Worm (Caenorhabditis elegans): Measurements from ENCODE around the gene Y47D7A.3.

- no peak for TF ChIP-seq set-16 (GFP tag; IDR thresholded peaks at IDR 0.05)
- no peak for TF ChIP-seq vab-7 (GFP tag; IDR thresholded peaks at IDR 0.05)
- TF ChIP-seq fkh-10 (GFP tag; optimal IDR thresholded peaks at IDR 0.05) = no peak
- TF ChIP-seq pqm-1 (tag; optimal IDR thresholded peaks at IDR 0.05) = no peak
- TF ChIP-seq nhr-77 (tag; optimal IDR thresholded peaks at IDR 0.05) = no peak
- no peak for TF ChIP-seq hlh-30 (tag; optimal IDR thresholded peaks at IDR 0.05; ENCODE audit: insufficient read depth)
- TF ChIP-seq ceh-82 (tag; optimal IDR thresholded peaks at IDR 0.05) = no peak
- no peak for TF ChIP-seq ceh-62 (tag; optimal IDR thresholded peaks at IDR 0.05)
- TF ChIP-seq nhr-237 (tag; optimal IDR thresholded peaks at IDR 0.05) = no peak
- TF ChIP-seq nhr-48 (tag; optimal IDR thresholded peaks at IDR 0.05) = no peak
- TF ChIP-seq fos-1 (tag; optimal IDR thresholded peaks at IDR 0.05) = no peak
Measured at ce11 chrV:4411714-4412113, 971 bp downstream of the Y47D7A.3 start, which contains the start of gene Y47D7A.17.

All from whole organism, L4 larva.